Fruit fly (Drosophila melanogaster): ENCODE results near the gene ema.

Gene ema

DNA sequence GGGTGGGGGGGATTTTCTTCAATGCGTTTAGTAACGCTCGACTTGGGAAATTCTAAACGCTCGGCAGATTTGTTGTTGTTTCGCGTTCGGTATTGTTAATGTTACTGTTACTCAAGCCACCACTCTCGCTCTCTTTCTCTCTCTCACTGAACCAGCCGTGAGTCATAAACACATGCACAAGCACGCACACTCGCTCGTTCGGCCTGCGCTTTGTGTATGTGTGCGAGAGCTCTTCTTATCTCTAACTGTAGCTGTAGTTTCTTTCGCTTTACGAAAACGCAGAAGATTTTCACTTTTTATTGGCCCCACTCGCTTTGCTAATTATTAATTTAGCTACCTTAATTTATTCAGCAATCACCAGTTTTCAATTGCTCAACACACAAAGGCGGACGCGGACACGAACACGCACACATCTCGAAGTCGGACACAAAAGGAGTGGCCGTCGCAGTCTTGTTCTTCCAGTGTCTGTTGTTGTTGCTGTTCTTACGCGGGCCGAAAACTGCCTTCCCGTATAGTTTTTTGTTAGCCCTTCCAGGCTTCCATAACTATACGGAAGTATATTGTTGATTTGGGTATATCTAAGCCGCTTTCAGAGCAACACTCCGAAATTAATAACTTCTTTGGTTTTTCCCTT, 11.6 kb upstream of the ema start (continued):
- TF ChIP-seq BEAF-32 (GFP tag; optimal IDR thresholded peaks at IDR 0.05) (no peak), Jarid2 (GFP tag; optimal IDR thresholded peaks at IDR 0.05) (no peak), ranshi (GFP tag; IDR thresholded peaks at IDR 0.05) (no peak), emc (GFP tag; optimal IDR thresholded peaks at IDR 0.05) (no peak), ewg (GFP tag; optimal IDR thresholded peaks at IDR 0.05) (peak; percentile 0), CG4730 (GFP tag; IDR thresholded peaks at IDR 0.05) (no peak), Hmx (GFP tag; optimal IDR thresholded peaks at IDR 0.05) (no peak), rib (GFP tag; IDR thresholded peaks at IDR 0.05) (no peak), CG1024 (GFP tag; IDR thresholded peaks at IDR 0.05) (no peak), CG11504 (tag; optimal IDR thresholded peaks at IDR 0.05) (no peak), yki (optimal IDR thresholded peaks at IDR 0.05) (peak; percentile 42), mirr (GFP tag; optimal IDR thresholded peaks at IDR 0.05) (no peak), Elba2 (GFP tag; optimal IDR thresholded peaks at IDR 0.05) (no peak), mam (GFP tag; optimal IDR thresholded peaks at IDR 0.05) (no peak), CG31388 (GFP tag; optimal IDR thresholded peaks at IDR 0.05) (no peak), CG5245 (GFP tag; optimal IDR thresholded peaks at IDR 0.05) (no peak), CG14860 (GFP tag; IDR thresholded peaks at IDR 0.05; ENCODE audit: partially characterized antibody) (no peak), TFAM (GFP tag; optimal IDR thresholded peaks at IDR 0.05) (no peak), CG1832 (GFP tag; optimal IDR thresholded peaks at IDR 0.05) (no peak), Ets65A (GFP tag) (peak; percentile 31), Eip74EF (GFP tag; optimal IDR thresholded peaks at IDR 0.05) (no peak), tin (GFP tag; optimal IDR thresholded peaks at IDR 0.05) (no peak), onecut (GFP tag; IDR thresholded peaks at IDR 0.05) (no peak), CG13775 (GFP tag; optimal IDR thresholded peaks at IDR 0.05) (no peak), Dll (GFP tag; IDR thresholded peaks at IDR 0.05; ENCODE audit: partially characterized antibody) (peak; percentile 34; the same call in 1 of the 4 replicates), Asciz (GFP tag; optimal IDR thresholded peaks at IDR 0.05) (no peak), sens (GFP tag) (no peak), CG3065 (GFP tag; optimal IDR thresholded peaks at IDR 0.05) (no peak), CTCF (GFP tag; optimal IDR thresholded peaks at IDR 0.05) (no peak), CG7786 (GFP tag; optimal IDR thresholded peaks at IDR 0.05) (no peak), corto (GFP tag; optimal IDR thresholded peaks at IDR 0.05) (no peak), Dip3 (GFP tag; optimal IDR thresholded peaks at IDR 0.05) (no peak), CG7271 (tag; optimal IDR thresholded peaks at IDR 0.05) (no peak), CG2202 (tag; optimal IDR thresholded peaks at IDR 0.05) (no peak), tup (GFP tag; optimal IDR thresholded peaks at IDR 0.05) (no peak), CG34376 (GFP tag; optimal IDR thresholded peaks at IDR 0.05) (no peak), CG8359 (GFP tag; optimal IDR thresholded peaks at IDR 0.05; ENCODE audit: borderline replicate concordance) (no peak), kni (GFP tag; optimal IDR thresholded peaks at IDR 0.05) (peak; percentile 8), H2.0 (GFP tag; IDR thresholded peaks at IDR 0.05) (no peak), CG8089 (GFP tag; optimal IDR thresholded peaks at IDR 0.05) (no peak), dm (GFP tag; optimal IDR thresholded peaks at IDR 0.05) (no peak), dan (GFP tag; IDR thresholded peaks at IDR 0.05) (no peak), CG9797 (GFP tag; optimal IDR thresholded peaks at IDR 0.05) (no peak), Meics (GFP tag; optimal IDR thresholded peaks at IDR 0.05) (no peak), stc (GFP tag; IDR thresholded peaks at IDR 0.05) (no peak), CG6813 (GFP tag; optimal IDR thresholded peaks at IDR 0.05) (no peak), CG2120 (GFP tag; optimal IDR thresholded peaks at IDR 0.05) (no peak), ftz-f1 (GFP tag; optimal IDR thresholded peaks at IDR 0.05) (no peak), Scr (GFP tag; IDR thresholded peaks at IDR 0.05; ENCODE audit: partially characterized antibody) (peak; percentile 8), h (optimal IDR thresholded peaks at IDR 0.05) (no peak), oc (tag; optimal IDR thresholded peaks at IDR 0.05) (no peak), CG9817 (tag; optimal IDR thresholded peaks at IDR 0.05) (no peak)
